Worm (Caenorhabditis elegans): ENCODE results near the gene M02D8.5.

ce11 chrX:8800983-8801382 is 39.6 kb upstream of the M02D8.5 start:
- no peak for TF ChIP-seq tlf-1 (GFP tag; optimal IDR thresholded peaks at IDR 0.05)
- no peak for TF ChIP-seq ztf-25 (GFP tag; IDR thresholded peaks at IDR 0.05)
